Fruit fly (Drosophila melanogaster) S2 (cell line): ENCODE data around the gene Mettl4.

Source experiments
- CG8478 ChIP-seq: fragments of >200 bp; optimal IDR thresholded peaks from 2 replicates; lab custom pipeline; 2018
- CTCF ChIP-seq, 2 experiments: fragments of >200 bp; optimal IDR thresholded peaks; 2 replicates each; lab custom pipeline; 2018

DNA sequence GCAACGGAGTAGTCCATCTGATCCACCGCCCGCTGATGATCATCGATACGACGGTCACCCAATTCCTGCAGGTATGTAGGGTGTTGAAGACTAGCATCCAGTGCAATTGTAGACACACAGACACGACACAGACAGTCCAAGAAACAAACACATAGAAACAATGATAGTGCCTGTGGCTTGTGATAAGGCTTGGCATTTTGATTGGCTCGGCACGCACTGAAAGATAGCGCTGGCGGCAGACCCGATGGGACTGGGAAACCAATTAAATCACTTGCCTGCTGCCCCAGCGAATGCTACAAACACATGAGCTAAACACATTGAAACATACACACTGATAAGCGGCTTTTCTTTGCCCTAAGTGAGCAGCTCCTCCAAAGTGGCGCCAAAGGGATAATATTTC, 18.3 kb downstream of the Mettl4 start:
- no peak for TF ChIP-seq CG8478 (lab: Kevin White, UChicago)
- TF ChIP-seq CTCF (optimal IDR thresholded peaks at IDR 0.05; lab: Kevin White, UChicago), result no peak
